Worm (Caenorhabditis elegans): Measurements from ENCODE around the gene Y73B6BL.44.

- TF ChIP-seq ama-1 (optimal IDR thresholded peaks at IDR 0.05) (no peak), egl-27 (tag; optimal IDR thresholded peaks at IDR 0.05) (no peak), nhr-12 (tag; optimal IDR thresholded peaks at IDR 0.05) (no peak), mdl-1 (tag; optimal IDR thresholded peaks at IDR 0.05) (no peak), nhr-77 (tag; optimal IDR thresholded peaks at IDR 0.05) (no peak), elt-1 (tag; optimal IDR thresholded peaks at IDR 0.05) (no peak), lin-39 (tag; optimal IDR thresholded peaks at IDR 0.05) (no peak), fos-1 (tag; optimal IDR thresholded peaks at IDR 0.05) (no peak), pqm-1 (tag; optimal IDR thresholded peaks at IDR 0.05) (no peak)
Observed at ce11 chrIV:6493299-6493698, at the start of gene Y73B6BL.44.
